Fruit fly (Drosophila melanogaster): Measurements from ENCODE around the gene phu.

The phu gene

dm6 chr3R:9504355-9504754, 9.8 kb downstream of the phu start, which contains the start of gene CG8149 (continued):
- peak; percentile 84 for TF ChIP-seq hbn (GFP tag; IDR thresholded peaks at IDR 0.05; ENCODE audit: partially characterized antibody)
- peak; percentile 43 for TF ChIP-seq CG4617 (GFP tag; optimal IDR thresholded peaks at IDR 0.05; ENCODE audit: borderline replicate concordance)
- no peak for TF ChIP-seq cas (GFP tag; IDR thresholded peaks at IDR 0.05)
- peak; percentile 48 for TF ChIP-seq CG33213 (GFP tag; optimal IDR thresholded peaks at IDR 0.05)
- peak; percentile 24 for TF ChIP-seq Nf-YC (tag; optimal IDR thresholded peaks at IDR 0.05)
- peak; percentile 40 for TF ChIP-seq CG17186 (GFP tag; optimal IDR thresholded peaks at IDR 0.05)
- TF ChIP-seq CG14860 (GFP tag; IDR thresholded peaks at IDR 0.05; ENCODE audit: partially characterized antibody): peak; percentile 80
- TF ChIP-seq GATAe (GFP tag; conservative IDR thresholded peaks at IDR 0.05): no peak
- TF ChIP-seq lilli (GFP tag; optimal IDR thresholded peaks at IDR 0.05): peak; percentile 5
- TF ChIP-seq CG10543 (GFP tag; optimal IDR thresholded peaks at IDR 0.05): no peak
- no peak for TF ChIP-seq psq (GFP tag; optimal IDR thresholded peaks at IDR 0.05)
- TF ChIP-seq tio (GFP tag; optimal IDR thresholded peaks at IDR 0.05): no peak
- TF ChIP-seq Blimp-1 (GFP tag; optimal IDR thresholded peaks at IDR 0.05): no peak
- TF ChIP-seq Optix (GFP tag; IDR thresholded peaks at IDR 0.05): no peak
- no peak for TF ChIP-seq crp (GFP tag; optimal IDR thresholded peaks at IDR 0.05)
- peak; percentile 44 for TF ChIP-seq CG13424 (tag; optimal IDR thresholded peaks at IDR 0.05)
- TF ChIP-seq CG1233 (GFP tag; optimal IDR thresholded peaks at IDR 0.05): peak; percentile 18
- peak; percentile 5 for TF ChIP-seq jumu (GFP tag; optimal IDR thresholded peaks at IDR 0.05)
- peak; percentile 86 for TF ChIP-seq sens (GFP tag)
- TF ChIP-seq sisA (GFP tag; IDR thresholded peaks at IDR 0.05): no peak
- TF ChIP-seq CG10321 (GFP tag; IDR thresholded peaks at IDR 0.05): no peak
- TF ChIP-seq Atf-2 (GFP tag; optimal IDR thresholded peaks at IDR 0.05): no peak
- TF ChIP-seq Sry-δ (GFP tag; optimal IDR thresholded peaks at IDR 0.05): peak; percentile 94
- peak in 1 of 2 experiments; percentile 17 for TF ChIP-seq insv (GFP tag; optimal IDR thresholded peaks at IDR 0.05)
- TF ChIP-seq CG13894 (tag; optimal IDR thresholded peaks at IDR 0.05): peak; percentile 47
- TF ChIP-seq CG2712 (tag; optimal IDR thresholded peaks at IDR 0.05): peak; percentile 35
- TF ChIP-seq Rfx (GFP tag; IDR thresholded peaks at IDR 0.05): peak; percentile 20; the same call in 1 of the 2 replicates
- TF ChIP-seq CG16813 (GFP tag; IDR thresholded peaks at IDR 0.05; ENCODE audit: partially characterized antibody): peak; percentile 80
- TF ChIP-seq CG3065 (GFP tag; optimal IDR thresholded peaks at IDR 0.05): no peak
- peak; percentile 85 for TF ChIP-seq mld (GFP tag; IDR thresholded peaks at IDR 0.05; ENCODE audit: partially characterized antibody)
- TF ChIP-seq CG1647 (GFP tag; optimal IDR thresholded peaks at IDR 0.05): no peak
- TF ChIP-seq mam (GFP tag; optimal IDR thresholded peaks at IDR 0.05): peak; percentile 37
- peak; percentile 90 for TF ChIP-seq CG2129 (GFP tag; IDR thresholded peaks at IDR 0.05; ENCODE audit: partially characterized antibody)
- no peak for TF ChIP-seq wdn (GFP tag; IDR thresholded peaks at IDR 0.05)
- TF ChIP-seq exex (tag; optimal IDR thresholded peaks at IDR 0.05): peak; percentile 59
- peak; percentile 6 for TF ChIP-seq Deaf1 (tag; optimal IDR thresholded peaks at IDR 0.05)
- peak; percentile 59 for TF ChIP-seq gfzf (GFP tag; optimal IDR thresholded peaks at IDR 0.05)
- TF ChIP-seq CG5953 (GFP tag; IDR thresholded peaks at IDR 0.05): no peak
- peak; percentile 97 for TF ChIP-seq Doc3 (GFP tag; IDR thresholded peaks at IDR 0.05; ENCODE audit: partially characterized antibody)
- peak; percentile 96 for TF ChIP-seq Scr (GFP tag; IDR thresholded peaks at IDR 0.05; ENCODE audit: partially characterized antibody)
- peak; percentile 75 for TF ChIP-seq MBD-R2 (GFP tag; IDR thresholded peaks at IDR 0.05)
- TF ChIP-seq Dref (GFP tag; IDR thresholded peaks at IDR 0.05): peak; percentile 82
- TF ChIP-seq NC2β (GFP tag; optimal IDR thresholded peaks at IDR 0.05): no peak
- peak; percentile 36; the same call in 1 of the 2 replicates for TF ChIP-seq sob (GFP tag; IDR thresholded peaks at IDR 0.05)
- no peak for TF ChIP-seq CG17385 (GFP tag; optimal IDR thresholded peaks at IDR 0.05)
- peak; percentile 16 for TF ChIP-seq CTCF (GFP tag; optimal IDR thresholded peaks at IDR 0.05)
- TF ChIP-seq CG6175 (GFP tag; IDR thresholded peaks at IDR 0.05): no peak
- TF ChIP-seq Gsc (GFP tag; IDR thresholded peaks at IDR 0.05): no peak
- TF ChIP-seq unc-4 (GFP tag; IDR thresholded peaks at IDR 0.05; ENCODE audit: partially characterized antibody): peak; percentile 97
- TF ChIP-seq CoRest (tag; optimal IDR thresholded peaks at IDR 0.05): peak; percentile 52
- TF ChIP-seq inv (GFP tag; IDR thresholded peaks at IDR 0.05; ENCODE audit: partially characterized antibody): peak; percentile 77
